Worm (Caenorhabditis elegans) whole organism, L4/young adult: Measurements from ENCODE around the gene sri-40.
"Not testable (repeated sequence)": the region's sequence is repeated elsewhere in the genome, so short reads cannot be mapped to it uniquely, and the experiment has no call there.

Source experiments
- W03F9.2 ChIP-seq: fragments of 150-350 bp; optimal IDR thresholded peaks from 2 replicates; lab custom pipeline; 2014; ENCODE audit warnings: missing biosample characterization, missing genetic modification characterization
- dao-5 ChIP-seq: sonication (generic microtip); optimal IDR thresholded peaks from 2 replicates; lab custom pipeline; 2016; ENCODE audit warnings: missing genotype, missing genetic modification characterization, moderate library complexity, missing compliant biosample characterization
- him-1 ChIP-seq: sonication (generic microtip); optimal IDR thresholded peaks from 2 replicates; lab custom pipeline; 2016; ENCODE audit warnings: missing genotype, missing genetic modification reagents, missing genetic modification characterization, missing compliant biosample characterization

The sri-40 gene

DNA sequence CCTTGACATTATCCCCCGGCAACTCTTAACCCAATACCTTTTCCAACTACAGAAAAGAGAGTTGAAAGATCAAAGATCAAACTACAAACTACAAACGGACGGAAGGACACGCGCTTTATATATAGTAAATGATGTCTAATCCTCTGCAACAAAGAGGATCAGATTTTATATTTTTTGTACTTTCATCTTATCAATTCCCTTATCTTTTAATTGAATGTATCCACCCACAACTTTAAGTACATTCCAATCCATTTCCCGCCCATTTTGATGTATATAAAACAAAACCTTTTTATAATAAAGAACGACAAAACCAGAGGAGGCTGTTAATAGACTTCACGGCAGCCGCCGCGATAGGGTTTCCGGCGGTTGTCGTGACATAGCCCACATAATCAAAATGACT is at the start of gene sri-40:
TSS of gene sri-40 (plus strand) at position 301 of the 400 bp plus-strand sequence.
- TF ChIP-seq W03F9.2; him-1 (tag; lab: Kevin White, UChicago); dao-5: not testable (repeated sequence)

DNA sequence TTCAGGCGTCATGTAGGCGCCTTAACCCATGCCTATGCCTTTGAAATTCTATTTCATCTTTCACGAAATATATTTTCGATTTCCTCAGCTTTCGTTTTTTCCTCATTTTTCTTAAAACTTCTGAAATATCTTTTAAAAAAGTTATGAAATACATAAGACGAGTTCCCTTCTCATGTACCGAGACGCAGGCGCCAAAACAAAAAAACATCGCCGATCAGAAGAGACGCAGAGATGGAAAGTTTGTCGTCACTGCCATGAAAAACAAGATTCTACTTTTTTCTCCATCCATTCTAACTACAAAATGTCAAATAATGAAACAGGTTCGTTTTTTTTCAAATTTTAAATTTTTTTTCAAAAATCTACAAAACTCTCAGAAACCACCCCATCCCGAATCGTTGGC is 48.8 kb upstream of the sri-40 start, which contains the start of gene chil-24:
TSS of gene chil-24 (plus strand) at position 156 of the 400 bp plus-strand sequence.
- TF ChIP-seq dao-5: no peak
- TF ChIP-seq him-1 (tag; lab: Kevin White, UChicago): no peak
- no peak for TF ChIP-seq W03F9.2

- no peak for TF ChIP-seq him-1 (tag; lab: Kevin White, UChicago)
- no peak for TF ChIP-seq W03F9.2
- TF ChIP-seq dao-5: no peak
These were observed 42.5 kb upstream of the sri-40 start for ce11 chrII:3135293-3135692.

DNA sequence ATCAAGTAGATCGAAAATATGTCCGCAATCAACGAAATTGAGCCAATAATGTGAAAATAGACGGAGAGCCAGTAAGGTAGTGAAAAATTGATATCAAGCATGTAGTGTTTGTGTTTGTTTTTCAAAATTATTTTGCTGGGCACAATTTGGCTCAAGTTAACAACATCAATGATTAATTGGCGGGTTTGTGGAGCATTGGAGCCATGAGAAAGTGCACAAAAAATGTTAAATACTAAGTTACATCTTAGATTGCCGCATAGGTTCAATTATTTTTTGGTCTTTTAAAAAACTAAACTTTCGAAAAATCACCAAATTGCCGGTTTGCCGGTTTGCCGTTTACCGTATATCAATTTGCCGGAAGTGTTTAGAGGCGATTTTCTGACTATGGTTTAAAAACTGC is 40.0 kb upstream of the sri-40 start, which contains the start of gene sri-54:
TSS of gene sri-54 (minus strand) at position 101 of the 400 bp plus-strand sequence.
- TF ChIP-seq dao-5 (no peak), W03F9.2 (no peak), him-1 (tag; lab: Kevin White, UChicago) (no peak)

DNA sequence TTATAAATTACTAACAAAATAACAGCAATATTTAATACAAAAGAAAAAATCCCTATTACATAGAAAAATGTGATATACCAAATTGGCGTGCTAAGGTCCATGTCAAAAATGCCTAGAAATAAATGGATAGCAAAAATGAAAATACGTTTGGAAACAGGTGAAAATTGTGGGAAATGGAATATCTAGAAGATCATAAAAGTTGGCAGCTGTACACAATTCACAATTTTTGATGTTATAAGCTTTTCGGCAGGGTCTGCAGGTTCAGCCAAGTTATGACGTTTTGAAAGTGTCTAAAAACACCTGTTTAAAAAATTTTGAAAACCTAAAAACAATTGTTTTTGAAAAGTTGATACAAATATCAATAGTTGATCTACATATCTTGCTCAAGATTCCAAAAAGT is 34.9 kb upstream of the sri-40 start, which contains the start of gene sri-42:
TSS of gene sri-42 (minus strand) at position 101 of the 400 bp plus-strand sequence.
- TF ChIP-seq dao-5; him-1 (tag; lab: Kevin White, UChicago); W03F9.2: not testable (repeated sequence)

DNA sequence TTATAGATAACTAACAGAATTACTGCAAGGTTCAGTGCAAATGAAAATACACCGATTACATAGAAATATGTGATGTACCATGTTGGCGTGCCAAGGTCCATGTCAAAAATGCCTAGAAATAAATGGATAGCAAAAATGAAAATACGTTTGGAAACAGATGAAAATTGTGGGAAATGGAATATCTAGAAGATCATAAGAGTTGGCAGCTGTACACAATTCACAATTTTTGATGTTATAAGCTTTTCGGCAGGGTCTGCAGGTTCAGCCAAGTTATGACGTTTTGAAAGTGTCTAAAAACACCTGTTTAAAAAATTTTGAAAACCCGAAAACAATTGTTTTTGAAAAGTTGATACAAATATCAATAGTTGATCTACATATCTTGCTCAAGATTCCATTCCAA is 33.2 kb upstream of the sri-40 start, which contains the start of gene sri-43:
TSS of gene sri-43 (minus strand) at position 101 of the 400 bp plus-strand sequence.
- not testable (repeated sequence) for TF ChIP-seq W03F9.2; him-1 (tag; lab: Kevin White, UChicago); dao-5

ce11 chrII:3145842-3146241 is 31.9 kb upstream of the sri-40 start, which contains the start of gene T10D4.15:
T10D4.15 (plus strand) TSS chrII:3146142.
- TF ChIP-seq W03F9.2: no peak
- no peak for TF ChIP-seq him-1 (tag; lab: Kevin White, UChicago)
- no peak for TF ChIP-seq dao-5

DNA sequence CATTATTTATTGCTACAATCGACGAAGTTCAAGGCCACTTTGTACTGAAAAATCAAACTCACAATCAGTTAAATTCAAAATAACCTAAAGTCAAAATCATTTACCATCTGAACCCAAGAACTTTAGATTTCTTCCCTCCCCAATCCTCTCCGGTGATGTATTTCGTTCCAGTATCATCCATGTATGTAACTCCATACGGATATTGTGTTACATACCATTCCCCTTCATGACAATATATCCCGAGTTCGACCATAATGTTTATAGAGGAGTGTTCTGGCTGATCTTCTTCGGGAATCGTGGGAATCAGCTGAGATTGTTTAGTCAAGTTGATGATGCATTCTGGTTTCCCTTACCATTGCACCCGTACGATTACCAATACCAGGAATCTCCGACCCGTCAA is 29.4 kb upstream of the sri-40 start:
- TF ChIP-seq him-1 (tag; lab: Kevin White, UChicago): no peak
- no peak for TF ChIP-seq dao-5
- no peak for TF ChIP-seq W03F9.2

ce11 chrII:3149521-3150190 is 28.1 kb upstream of the sri-40 start, which contains the start of the genes T10D4.11 and T10D4.1:
T10D4.11 (minus strand) TSS chrII:3149621.
T10D4.1 (plus strand) TSS chrII:3150140.
- no peak for TF ChIP-seq dao-5
- TF ChIP-seq him-1 (tag; lab: Kevin White, UChicago): no peak
- TF ChIP-seq W03F9.2: no peak

ce11 chrII:3151615-3152014 is 26.1 kb upstream of the sri-40 start, which contains the start of the genes T10D4.14 and T10D4.19:
T10D4.14 (minus strand) TSS chrII:3151715.
T10D4.19 (plus strand) TSS chrII:3151918.
- TF ChIP-seq W03F9.2: no peak
- no peak for TF ChIP-seq him-1 (tag; lab: Kevin White, UChicago)
- TF ChIP-seq dao-5: no peak

- TF ChIP-seq him-1 (tag; lab: Kevin White, UChicago) (no peak), dao-5 (no peak), W03F9.2 (no peak)
These were observed 23.4 kb upstream of the sri-40 start, which contains the start of gene sri-32 for ce11 chrII:3154383-3154782. sri-32 (minus strand) TSS chrII:3154483.

DNA sequence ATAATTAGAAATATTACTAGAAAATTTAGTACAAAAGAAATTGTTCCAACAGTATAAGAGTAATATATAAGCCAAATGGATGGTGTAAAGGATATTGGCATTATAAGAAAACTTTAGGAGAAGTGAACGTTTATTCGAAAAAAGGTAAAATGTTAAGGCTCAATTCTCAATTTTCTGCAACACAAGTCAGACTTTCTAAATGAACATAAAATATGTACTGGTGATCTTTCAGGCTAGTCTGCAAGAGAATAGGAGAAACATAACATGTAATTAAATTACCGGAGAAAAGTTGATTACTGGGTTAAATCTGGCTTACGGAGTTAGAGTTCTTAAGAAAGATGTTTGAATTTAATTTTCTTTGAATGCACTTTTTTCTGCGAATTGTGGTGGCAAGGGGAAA is 21.0 kb upstream of the sri-40 start, which contains the start of gene sri-33:
TSS of gene sri-33 (minus strand) at position 101 of the 400 bp plus-strand sequence.
- no peak for TF ChIP-seq dao-5
- TF ChIP-seq him-1 (tag; lab: Kevin White, UChicago): no peak
- no peak for TF ChIP-seq W03F9.2

ce11 chrII:3158985-3159384 is 18.8 kb upstream of the sri-40 start, which contains the start of gene sri-34:
sri-34 (minus strand) TSS chrII:3159085.
- TF ChIP-seq W03F9.2 (no peak), him-1 (tag; lab: Kevin White, UChicago) (no peak), dao-5 (no peak)

ce11 chrII:3170089-3170488 is 7.7 kb upstream of the sri-40 start, which contains the start of gene fbxc-55:
fbxc-55 (minus strand) TSS chrII:3170189.
- TF ChIP-seq him-1 (tag; lab: Kevin White, UChicago): no peak
- TF ChIP-seq dao-5: no peak
- TF ChIP-seq W03F9.2: no peak

DNA sequence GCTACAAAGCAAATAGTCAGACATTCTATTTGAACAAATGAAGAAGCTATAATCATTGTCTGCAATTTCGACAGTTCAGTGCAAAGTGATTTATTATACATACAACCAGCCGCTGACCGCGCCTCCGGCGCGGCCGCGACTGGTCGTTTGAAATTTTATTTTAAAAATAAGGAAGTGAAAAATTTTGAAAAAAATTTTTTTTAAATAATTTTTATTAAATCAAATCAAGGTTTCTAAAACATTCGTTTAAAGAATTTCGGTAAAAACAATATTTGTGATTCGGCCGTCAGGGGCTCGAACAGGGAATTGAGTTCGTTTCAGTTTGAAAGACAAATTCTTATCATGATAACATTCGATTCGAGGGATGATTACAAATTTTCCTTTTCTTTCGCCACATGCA is 5.6 kb upstream of the sri-40 start, which contains the start of gene Y27F2A.10:
TSS of gene Y27F2A.10 (minus strand) at position 101 of the 400 bp plus-strand sequence.
- TF ChIP-seq W03F9.2: no peak
- TF ChIP-seq dao-5: no peak
- TF ChIP-seq him-1 (tag; lab: Kevin White, UChicago): no peak
